Fruit fly (Drosophila melanogaster) whole organism, prepupa: Measurements from ENCODE around the gene Ir94g.

Source experiments
- Blimp-1 ChIP-seq: fragments of 200-800 bp; sonication (Bioruptor generic); optimal IDR thresholded peaks from 3 replicates; lab custom pipeline; 2017; ENCODE audit warnings: missing biosample characterization, missing genetic modification characterization, mild to moderate bottlenecking, moderate library complexity, missing genetic modification reagents
- CG10631 ChIP-seq: fragments of 200-800 bp; sonication (Bioruptor generic); optimal IDR thresholded peaks from 2 replicates; lab custom pipeline; 2016; ENCODE audit warnings: missing biosample characterization, missing genetic modification characterization
- CG15336 ChIP-seq: fragments of 200-800 bp; sonication (Bioruptor generic); IDR thresholded peaks from 2 replicates; pipeline ENCODE4 v1.3.6; 2022; ENCODE audit warnings: missing biosample characterization, missing genetic modification characterization
- CG1621 ChIP-seq: fragments of 200-800 bp; sonication (Bioruptor generic); optimal IDR thresholded peaks from 3 replicates; lab custom pipeline; 2018; ENCODE audit warnings: missing biosample characterization, mild to moderate bottlenecking, missing genetic modification characterization
- CG16779 ChIP-seq: fragments of 200-800 bp; sonication (Bioruptor generic); optimal IDR thresholded peaks from 3 replicates; lab custom pipeline; 2017; ENCODE audit warnings: missing biosample characterization, mild to moderate bottlenecking, missing genetic modification characterization
- CG3032 ChIP-seq: fragments of 200-800 bp; optimal IDR thresholded peaks from 2 replicates; lab custom pipeline; 2019; ENCODE audit warnings: missing biosample characterization, mild to moderate bottlenecking, missing genetic modification characterization, moderate library complexity
- CG31627 ChIP-seq: fragments of 200-800 bp; sonication (Bioruptor generic); optimal IDR thresholded peaks from 3 replicates; lab custom pipeline; 2016; ENCODE audit warnings: missing biosample characterization, missing genetic modification characterization
- CG32006 ChIP-seq: fragments of 200-800 bp; sonication (Bioruptor generic); optimal IDR thresholded peaks from 3 replicates; lab custom pipeline; 2017; ENCODE audit warnings: missing biosample characterization, mild to moderate bottlenecking, missing genetic modification characterization
- CG34406 ChIP-seq: fragments of 200-800 bp; sonication (Bioruptor generic); optimal IDR thresholded peaks from 3 replicates; lab custom pipeline; 2016; ENCODE audit warnings: missing biosample characterization, missing genetic modification characterization
- CG3919 ChIP-seq: fragments of 200-800 bp; sonication (Bioruptor generic); optimal IDR thresholded peaks from 3 replicates; lab custom pipeline; 2016; ENCODE audit warnings: missing biosample characterization, missing genetic modification characterization
- CG4318 ChIP-seq: fragments of 200-800 bp; sonication (Bioruptor generic); optimal IDR thresholded peaks from 3 replicates; lab custom pipeline; 2017; ENCODE audit warnings: missing biosample characterization, mild to moderate bottlenecking, missing genetic modification characterization
- CG6163 ChIP-seq: fragments of 200-800 bp; sonication (Bioruptor generic); IDR thresholded peaks from 3 replicates; pipeline ENCODE4 v1.3.6; 2022; ENCODE audit warnings: missing biosample characterization, missing genetic modification characterization
- CG6276 ChIP-seq: fragments of 200-800 bp; sonication (Bioruptor generic); optimal IDR thresholded peaks from 2 replicates; lab custom pipeline; 2017; ENCODE audit warnings: missing biosample characterization, mild to moderate bottlenecking, missing genetic modification characterization
- CG6792 ChIP-seq: fragments of 200-800 bp; sonication (Bioruptor generic); optimal IDR thresholded peaks from 3 replicates; lab custom pipeline; 2016; ENCODE audit warnings: missing biosample characterization, missing genetic modification characterization
- CG6854 ChIP-seq: fragments of 200-800 bp; sonication (Bioruptor generic); optimal IDR thresholded peaks from 2 replicates; lab custom pipeline; 2017; ENCODE audit warnings: missing biosample characterization, mild to moderate bottlenecking, missing genetic modification characterization
- CG7368 ChIP-seq: fragments of 200-800 bp; sonication (Bioruptor generic); optimal IDR thresholded peaks from 3 replicates; lab custom pipeline; 2016; ENCODE audit warnings: missing biosample characterization, missing genetic modification characterization
- CG8119 ChIP-seq: fragments of 200-800 bp; sonication (Bioruptor generic); IDR thresholded peaks from 3 replicates; pipeline ENCODE4 v1.3.6; 2022; ENCODE audit warnings: missing biosample characterization, missing genetic modification characterization
- CG8632 ChIP-seq: fragments of 200-800 bp; sonication (Bioruptor generic); optimal IDR thresholded peaks from 3 replicates; lab custom pipeline; 2016; ENCODE audit warnings: missing biosample characterization, missing genetic modification characterization
- Eip75B ChIP-seq: fragments of 200-800 bp; sonication (Bioruptor generic); optimal IDR thresholded peaks from 3 replicates; lab custom pipeline; 2016; ENCODE audit warnings: missing biosample characterization, missing genetic modification characterization
- Eip78C ChIP-seq: fragments of 200-800 bp; sonication (Bioruptor generic); peaks from one replicate; lab custom pipeline; 2016; ENCODE audit warnings: missing biosample characterization, missing genetic modification characterization
- Eip93F ChIP-seq: fragments of 200-800 bp; sonication (Bioruptor generic); optimal IDR thresholded peaks from 2 replicates; lab custom pipeline; 2016; ENCODE audit warnings: missing biosample characterization, mild to moderate bottlenecking, missing genetic modification characterization
- Ets21C ChIP-seq: fragments of 200-800 bp; sonication (Bioruptor generic); optimal IDR thresholded peaks from 3 replicates; lab custom pipeline; 2016; ENCODE audit warnings: missing biosample characterization, missing genetic modification characterization
- Ets96B ChIP-seq: fragments of 200-800 bp; optimal IDR thresholded peaks from 2 replicates; lab custom pipeline; 2019; ENCODE audit warnings: missing biosample characterization, mild to moderate bottlenecking, missing genetic modification characterization, moderate library complexity
- Gug ChIP-seq: fragments of 200-800 bp; sonication (Bioruptor generic); IDR thresholded peaks from 2 replicates; pipeline ENCODE4 v1.3.6; 2022; ENCODE audit warnings: missing biosample characterization, missing genetic modification characterization
- Hr38 ChIP-seq: sonication (Bioruptor generic); optimal IDR thresholded peaks from 2 replicates; lab custom pipeline; 2016; ENCODE audit warnings: missing biosample characterization, missing genetic modification characterization
- Hr39 ChIP-seq: fragments of 200-800 bp; sonication (Bioruptor generic); optimal IDR thresholded peaks from 2 replicates; lab custom pipeline; 2016; ENCODE audit warnings: missing biosample characterization, missing genetic modification characterization
- Hr4 ChIP-seq: fragments of 200-800 bp; sonication (Bioruptor generic); optimal IDR thresholded peaks from 3 replicates; lab custom pipeline; 2016; ENCODE audit warnings: missing biosample characterization, missing genetic modification characterization
- Met ChIP-seq: fragments of 200-800 bp; sonication (Bioruptor generic); optimal IDR thresholded peaks from 3 replicates; lab custom pipeline; 2016; ENCODE audit warnings: missing biosample characterization, missing genetic modification characterization
- OdsH ChIP-seq: fragments of 200-800 bp; sonication (Bioruptor generic); optimal IDR thresholded peaks from 3 replicates; lab custom pipeline; 2016; ENCODE audit warnings: missing biosample characterization, missing genetic modification characterization
- Sox102F ChIP-seq: fragments of 200-800 bp; sonication (Bioruptor generic); optimal IDR thresholded peaks from 2 replicates; lab custom pipeline; 2016; ENCODE audit warnings: missing biosample characterization, mild to moderate bottlenecking, missing genetic modification characterization
- Sox14 ChIP-seq: fragments of 200-800 bp; sonication (Bioruptor generic); optimal IDR thresholded peaks from 3 replicates; lab custom pipeline; 2016; ENCODE audit warnings: missing biosample characterization, missing genetic modification characterization
- Sox15 ChIP-seq: fragments of 200-800 bp; sonication (Bioruptor generic); optimal IDR thresholded peaks from 3 replicates; lab custom pipeline; 2016; ENCODE audit warnings: missing biosample characterization, missing genetic modification characterization
- acj6 ChIP-seq: fragments of 200-800 bp; sonication (Bioruptor generic); optimal IDR thresholded peaks from 3 replicates; lab custom pipeline; 2016; ENCODE audit warnings: missing biosample characterization, missing genetic modification characterization
- dac ChIP-seq: fragments of 200-800 bp; sonication (Bioruptor generic); optimal IDR thresholded peaks from 2 replicates; lab custom pipeline; 2017; ENCODE audit warnings: missing biosample characterization, mild to moderate bottlenecking, missing genetic modification characterization
- dsx ChIP-seq: fragments of 200-800 bp; optimal IDR thresholded peaks from 3 replicates; lab custom pipeline; 2019; ENCODE audit warnings: missing biosample characterization, mild to moderate bottlenecking, missing genetic modification characterization, moderate library complexity; ENCODE audit not compliant: poor library complexity, severe bottlenecking
- eg ChIP-seq: fragments of 200-800 bp; sonication (Bioruptor generic); IDR thresholded peaks from 3 replicates; pipeline ENCODE4 v1.3.6; 2022; ENCODE audit warnings: missing biosample characterization, missing genetic modification characterization
- esn ChIP-seq: fragments of 200-800 bp; sonication (Bioruptor generic); optimal IDR thresholded peaks from 2 replicates; lab custom pipeline; 2016; ENCODE audit warnings: missing biosample characterization, mild to moderate bottlenecking, missing genetic modification characterization, moderate library complexity
- fd59A ChIP-seq: fragments of 200-800 bp; sonication (Bioruptor generic); optimal IDR thresholded peaks from 2 replicates; lab custom pipeline; 2017; ENCODE audit warnings: missing biosample characterization, mild to moderate bottlenecking, missing genetic modification characterization, missing genetic modification reagents
- fd85E ChIP-seq: fragments of 200-800 bp; sonication (Bioruptor generic); optimal IDR thresholded peaks from 3 replicates; lab custom pipeline; 2016; ENCODE audit warnings: missing biosample characterization, missing genetic modification characterization
- fkh ChIP-seq: fragments of 200-800 bp; sonication (Bioruptor generic); optimal IDR thresholded peaks from 3 replicates; lab custom pipeline; 2017; ENCODE audit warnings: missing biosample characterization, mild to moderate bottlenecking, missing genetic modification characterization, moderate library complexity
- net ChIP-seq: fragments of 200-800 bp; sonication (Bioruptor generic); optimal IDR thresholded peaks from 3 replicates; lab custom pipeline; 2016; ENCODE audit warnings: missing biosample characterization, missing genetic modification characterization
- pdm3 ChIP-seq: fragments of 200-800 bp; sonication (Bioruptor generic); optimal IDR thresholded peaks from 3 replicates; lab custom pipeline; 2016; ENCODE audit warnings: missing biosample characterization, missing genetic modification characterization
- salr ChIP-seq, 2 experiments: fragments of 200-800 bp; sonication (Bioruptor generic); optimal IDR thresholded peaks; 3 replicates each; lab custom pipeline; 2016 to 2018; ENCODE audit warnings: missing biosample characterization in 2 of 2, missing genetic modification characterization in 2 of 2, mild to moderate bottlenecking in 1 of 2
- ss ChIP-seq, 2 experiments: fragments of 200-800 bp; sonication (Bioruptor generic); optimal IDR thresholded peaks; 2 replicates in 1 of 2; 3 replicates in 1 of 2; lab custom pipeline; 2017 to 2018; ENCODE audit warnings: mild to moderate bottlenecking in 2 of 2, missing biosample characterization in 2 of 2, missing genetic modification characterization in 2 of 2, moderate library complexity in 1 of 2
- svp ChIP-seq: fragments of 200-800 bp; sonication (Bioruptor generic); peaks from one replicate; lab custom pipeline; 2016; ENCODE audit warnings: missing biosample characterization, missing genetic modification characterization
- topi ChIP-seq: fragments of 200-800 bp; sonication (Bioruptor generic); optimal IDR thresholded peaks from 3 replicates; lab custom pipeline; 2016; ENCODE audit warnings: missing biosample characterization, missing genetic modification characterization
- vri ChIP-seq: fragments of 200-800 bp; sonication (Bioruptor generic); optimal IDR thresholded peaks from 3 replicates; lab custom pipeline; 2016; ENCODE audit warnings: missing biosample characterization, mild to moderate bottlenecking, missing genetic modification characterization

Gene Ir94g

DNA sequence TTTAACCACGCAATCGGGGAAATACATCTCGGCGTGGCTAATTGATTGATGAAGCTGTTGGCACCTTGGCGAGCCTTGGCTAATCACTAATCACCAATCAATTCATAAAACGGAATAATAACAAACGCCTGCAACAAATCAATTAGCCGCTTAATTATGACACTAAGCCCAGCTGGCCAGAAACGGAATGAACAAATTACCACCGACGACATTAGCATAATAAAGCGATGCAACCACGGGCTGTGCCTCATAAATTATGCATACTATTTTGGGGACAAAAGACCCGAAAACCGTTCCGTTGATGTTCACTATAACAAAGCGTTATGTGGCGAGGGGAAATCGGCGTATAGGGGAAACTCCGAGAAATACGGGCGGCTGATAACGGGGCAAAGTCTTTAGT, 23.0 kb upstream of the Ir94g start:
- TF ChIP-seq CG6276 (GFP tag; lab: Kevin White, UChicago) (no peak), Ets96B (tag; lab: Kevin White, UChicago) (no peak), esn (GFP tag; lab: Kevin White, UChicago) (no peak), CG4318 (GFP tag; lab: Kevin White, UChicago) (no peak), CG10631 (no peak), Hr39 (GFP tag; lab: Kevin White, UChicago) (no peak), CG32006 (GFP tag; lab: Kevin White, UChicago) (no peak), CG6163 (no peak), CG1621 (tag; lab: Kevin White, UChicago) (no peak), eg (GFP tag; lab: Robert Waterston, UW) (no peak), Hr4 (GFP tag; lab: Kevin White, UChicago) (no peak), CG8632 (GFP tag; lab: Kevin White, UChicago) (no peak)

DNA sequence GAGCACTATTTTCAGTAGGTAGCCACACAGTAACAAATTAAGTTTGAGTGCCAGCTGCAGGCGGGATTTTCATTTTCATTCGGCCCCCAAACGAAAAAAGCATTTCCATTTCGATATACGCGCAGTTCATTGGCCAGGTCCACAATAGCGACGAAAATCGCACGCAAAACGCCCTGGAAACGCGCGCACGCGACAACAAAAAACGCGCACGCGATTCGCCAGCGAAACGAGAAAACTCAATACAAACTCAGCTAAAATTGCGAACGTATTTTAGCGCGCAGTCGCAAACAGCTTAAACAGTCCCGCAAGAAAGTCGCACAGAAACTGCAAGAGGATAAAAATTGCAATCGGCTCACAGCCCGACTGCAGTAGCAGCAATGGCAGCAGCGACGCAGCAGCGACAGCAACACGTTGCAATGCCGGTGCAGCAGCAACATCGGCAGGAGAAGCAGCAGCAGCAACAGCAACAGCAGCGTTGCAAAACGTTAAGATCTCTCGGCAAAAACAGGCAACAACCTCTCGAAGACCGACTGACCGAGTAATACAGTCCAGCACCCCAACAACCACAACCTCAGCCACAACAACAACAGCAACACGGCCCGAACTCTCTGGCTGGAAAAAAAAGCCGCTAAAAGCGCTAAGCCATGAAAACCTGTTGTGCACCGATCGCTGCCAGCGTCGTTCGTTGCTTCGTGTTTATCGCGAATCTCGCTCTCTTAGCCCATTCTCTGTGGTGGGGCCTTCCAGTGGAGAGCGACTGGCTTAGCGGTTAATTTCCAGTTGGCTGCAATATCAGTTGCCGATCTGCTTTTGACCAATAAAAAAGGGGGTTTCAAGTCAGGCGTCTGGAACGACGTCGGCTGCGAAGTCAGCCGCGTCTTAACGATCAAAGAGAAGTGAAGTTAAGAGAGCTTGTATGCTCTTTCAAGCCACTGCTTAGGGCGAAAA, 11.4 kb upstream of the Ir94g start, which contains the start of gene CG4374:
CG4374 (minus strand) TSS at position 268 of the 948 bp plus-strand sequence.
- TF ChIP-seq fd85E (GFP tag; lab: Kevin White, UChicago) (no peak), CG6276 (GFP tag; lab: Kevin White, UChicago) (no peak), CG8632 (GFP tag; lab: Kevin White, UChicago) (no peak), CG3919 (GFP tag; lab: Kevin White, UChicago) (peak; percentile 65), fd59A (no peak), Hr38 (GFP tag; lab: Kevin White, UChicago) (no peak), Hr4 (GFP tag; lab: Kevin White, UChicago) (no peak), Sox102F (GFP tag; lab: Kevin White, UChicago) (no peak), CG15336 (GFP tag; lab: Robert Waterston, UW) (no peak), CG34406 (GFP tag; lab: Kevin White, UChicago) (no peak), Ets96B (tag; lab: Kevin White, UChicago) (no peak), ss (GFP tag; optimal IDR thresholded peaks at IDR 0.05; lab: Kevin White, UChicago) (peak in 1 of 2 experiments; percentile 46), OdsH (GFP tag; lab: Kevin White, UChicago) (no peak), salr (GFP tag; optimal IDR thresholded peaks at IDR 0.05; lab: Kevin White, UChicago) (no peak), CG7368 (GFP tag; lab: Kevin White, UChicago) (no peak), CG3032 (tag; lab: Kevin White, UChicago) (no peak), dac (GFP tag; lab: Kevin White, UChicago) (no peak), Sox15 (GFP tag; lab: Kevin White, UChicago) (no peak), CG31627 (GFP tag; lab: Kevin White, UChicago) (no peak), CG8119 (GFP tag; lab: Robert Waterston, UW) (no peak), Eip75B (GFP tag; lab: Kevin White, UChicago) (peak; percentile 59), fkh (GFP tag; lab: Kevin White, UChicago) (no peak), Met (GFP tag; lab: Kevin White, UChicago) (no peak), CG16779 (no peak), net (GFP tag; lab: Kevin White, UChicago) (no peak), Eip93F (no peak), CG6854 (GFP tag; lab: Kevin White, UChicago) (peak; percentile 11), CG10631 (no peak), Gug (GFP tag; lab: Robert Waterston, UW) (no peak), Ets21C (GFP tag; lab: Kevin White, UChicago) (no peak), pdm3 (no peak), CG6163 (0 out of 3 replicates have a peak, but pooled peaks have one; percentile 9), svp (no peak), Sox14 (no peak), Eip78C (GFP tag; lab: Kevin White, UChicago) (peak; percentile 25), vri (no peak), esn (GFP tag; lab: Kevin White, UChicago) (no peak), CG1621 (tag; lab: Kevin White, UChicago) (no peak), topi (GFP tag; lab: Kevin White, UChicago) (no peak), dsx (peak; percentile 40), CG6792 (no peak), Blimp-1 (GFP tag; lab: Kevin White, UChicago) (no peak), acj6 (GFP tag; lab: Kevin White, UChicago) (no peak)
